Fruit fly (Drosophila melanogaster): Measurements from ENCODE around the gene hiw.
A peak's percentile ranks its signal among the peaks of the same experiment; 100 is the strongest.

hiw gene

DNA sequence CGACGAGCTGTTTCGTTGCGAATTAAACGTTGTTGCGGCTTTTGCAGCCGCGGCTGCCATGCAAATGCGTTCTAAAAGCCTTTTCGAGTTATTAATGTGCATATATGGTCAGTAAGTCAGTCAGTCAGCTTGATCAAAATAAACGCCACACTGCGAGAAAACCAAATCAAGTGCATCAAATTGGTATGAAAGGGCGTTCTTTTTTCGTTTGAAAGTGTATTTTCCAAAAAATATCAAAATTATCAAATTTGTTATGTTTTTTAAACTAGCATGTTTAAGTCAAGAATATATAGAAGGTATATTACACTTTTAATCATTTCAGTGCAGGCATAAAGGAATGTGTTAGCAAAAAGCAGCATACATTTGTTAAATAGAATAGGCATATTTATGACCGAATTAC lies 20.7 kb downstream of the hiw start:
- peak; percentile 30 for TF ChIP-seq CG17801 (GFP tag; optimal IDR thresholded peaks at IDR 0.05; ENCODE audit: partially characterized antibody)

DNA sequence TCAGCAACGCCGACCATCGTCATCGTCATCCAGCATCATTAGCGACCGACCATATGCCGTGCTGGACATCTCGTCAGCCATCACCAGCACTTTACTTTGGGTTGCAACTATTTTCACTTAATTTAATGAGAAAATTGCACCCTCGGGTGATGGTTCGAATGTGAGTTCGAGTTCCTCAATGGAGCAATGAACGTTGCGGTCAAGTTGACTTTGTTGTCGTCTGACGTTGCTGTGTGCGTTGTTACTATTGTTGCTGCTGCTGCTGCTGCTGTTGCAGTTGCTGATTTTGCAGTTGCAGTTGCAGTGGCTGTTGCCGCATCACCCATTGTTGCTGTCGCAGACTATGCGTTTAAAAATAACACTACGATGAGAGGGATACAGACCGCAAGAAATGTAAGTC lies 33.4 kb downstream of the hiw start:
- no peak for TF ChIP-seq CG17801 (GFP tag; optimal IDR thresholded peaks at IDR 0.05; ENCODE audit: partially characterized antibody)

DNA sequence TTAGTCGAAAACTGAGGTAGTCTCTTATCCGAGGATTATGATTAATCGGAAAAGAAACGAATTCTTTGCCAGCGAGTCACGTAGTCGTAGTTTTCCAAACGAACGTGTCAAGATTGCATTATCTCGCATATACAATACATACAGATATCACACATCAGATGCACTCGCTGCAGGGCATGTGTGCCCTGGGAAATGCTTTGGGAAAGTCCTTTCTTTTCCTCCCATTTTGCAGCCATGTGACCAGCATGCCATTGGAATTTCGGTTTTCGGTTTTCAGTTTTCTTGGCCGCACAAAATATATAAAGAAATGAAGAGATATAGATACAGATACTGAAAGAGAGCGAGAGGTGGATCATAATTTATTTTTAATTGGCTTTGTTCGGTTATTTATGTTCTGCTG lies 35.1 kb downstream of the hiw start:
- no peak for TF ChIP-seq CG17801 (GFP tag; optimal IDR thresholded peaks at IDR 0.05; ENCODE audit: partially characterized antibody)

DNA sequence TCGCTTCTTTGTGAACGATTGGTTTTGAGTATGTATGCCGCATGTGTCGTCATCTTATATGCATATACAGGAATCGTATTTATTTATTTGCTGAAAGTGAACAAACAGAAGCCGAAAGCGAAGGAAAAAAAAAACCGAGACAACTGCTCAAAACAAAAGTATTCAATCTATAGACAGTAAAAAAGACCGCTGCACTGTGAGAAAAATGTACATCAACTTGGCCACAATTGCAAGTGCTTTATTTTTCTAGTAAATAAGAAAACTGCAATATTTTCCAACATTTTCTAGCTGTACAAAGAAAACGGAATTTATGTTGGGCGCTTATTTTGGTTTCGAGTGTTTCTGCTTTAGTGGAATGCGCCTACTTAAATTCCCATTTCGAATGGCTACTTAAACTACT lies 36.3 kb downstream of the hiw start:
- TF ChIP-seq CG17801 (GFP tag; optimal IDR thresholded peaks at IDR 0.05; ENCODE audit: partially characterized antibody): no peak

DNA sequence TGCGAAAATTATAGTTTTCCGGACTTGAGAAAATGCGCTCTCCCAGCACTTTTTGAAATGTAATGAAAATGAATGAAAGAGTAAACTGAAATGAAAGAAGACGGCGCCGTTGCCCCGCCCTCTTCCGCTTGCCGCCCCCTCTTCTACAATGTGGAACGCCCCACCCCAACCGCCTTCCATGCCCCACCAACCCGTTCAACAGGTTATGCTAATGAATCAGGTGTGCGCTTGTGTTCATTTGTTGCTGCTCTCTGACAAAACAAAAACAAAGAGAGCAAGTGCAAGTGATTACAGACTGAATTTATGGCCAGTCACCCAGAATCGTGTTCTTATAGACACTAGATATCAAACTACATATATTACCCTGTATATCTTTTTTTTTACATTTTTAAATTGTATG lies 37.5 kb downstream of the hiw start:
- no peak for TF ChIP-seq CG17801 (GFP tag; optimal IDR thresholded peaks at IDR 0.05; ENCODE audit: partially characterized antibody)

DNA sequence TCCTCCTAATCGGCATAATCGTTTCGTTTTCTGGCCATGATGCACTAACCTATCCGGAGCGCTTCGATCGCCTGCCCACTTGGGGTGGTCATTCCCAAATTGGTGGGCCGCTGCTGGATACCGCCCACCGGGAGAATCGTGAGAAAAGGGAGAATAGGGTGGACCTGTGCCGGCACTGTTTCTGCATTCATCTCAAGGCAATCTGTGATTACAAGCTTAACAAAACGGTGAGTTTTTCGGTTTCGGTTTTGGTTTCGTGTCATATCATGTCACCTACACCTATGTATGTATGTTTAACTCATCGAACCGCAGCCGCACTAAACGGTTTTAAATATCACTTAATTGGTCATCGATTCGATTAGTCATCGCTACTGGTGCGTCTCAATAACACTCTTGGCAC lies 38.5 kb downstream of the hiw start:
- no peak for TF ChIP-seq CG17801 (GFP tag; optimal IDR thresholded peaks at IDR 0.05; ENCODE audit: partially characterized antibody)

DNA sequence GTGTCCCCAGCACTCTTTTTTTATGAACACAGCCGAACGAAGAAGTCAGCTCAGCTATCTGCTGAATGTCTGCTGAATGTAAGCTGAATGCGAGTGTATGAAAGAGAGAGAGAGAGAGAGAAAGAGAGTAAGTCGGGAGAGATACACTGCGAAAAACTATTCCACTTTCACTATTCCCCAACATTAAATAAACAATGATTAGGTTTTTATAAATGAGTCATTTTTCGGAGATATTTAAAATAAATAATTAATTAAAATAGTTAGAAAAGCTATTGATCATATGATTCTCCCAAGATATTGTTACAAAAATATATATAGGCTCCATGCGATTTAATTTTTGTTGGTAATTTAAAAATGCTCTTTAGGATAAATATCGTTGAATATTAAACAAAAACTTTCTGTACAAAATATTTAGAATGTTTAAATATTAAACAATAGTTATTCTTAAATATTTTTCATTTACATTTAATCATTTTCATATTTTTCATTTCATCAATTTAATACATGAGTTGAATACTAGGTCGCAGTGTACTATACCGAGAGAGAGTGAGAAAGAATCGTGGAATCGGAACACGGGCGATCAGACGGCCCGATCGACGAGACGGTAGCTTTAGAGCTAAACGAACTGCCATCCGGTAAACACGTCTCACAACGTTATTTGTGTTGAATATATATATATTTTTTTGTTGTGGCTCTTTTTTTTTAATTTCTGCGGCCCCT lies 39.2 kb downstream of the hiw start, which contains the start of gene be:
Gene be (plus strand): TSS at position 611 of the 720 bp plus-strand sequence.
- TF ChIP-seq CG17801 (GFP tag; optimal IDR thresholded peaks at IDR 0.05; ENCODE audit: partially characterized antibody): peak; percentile 40

DNA sequence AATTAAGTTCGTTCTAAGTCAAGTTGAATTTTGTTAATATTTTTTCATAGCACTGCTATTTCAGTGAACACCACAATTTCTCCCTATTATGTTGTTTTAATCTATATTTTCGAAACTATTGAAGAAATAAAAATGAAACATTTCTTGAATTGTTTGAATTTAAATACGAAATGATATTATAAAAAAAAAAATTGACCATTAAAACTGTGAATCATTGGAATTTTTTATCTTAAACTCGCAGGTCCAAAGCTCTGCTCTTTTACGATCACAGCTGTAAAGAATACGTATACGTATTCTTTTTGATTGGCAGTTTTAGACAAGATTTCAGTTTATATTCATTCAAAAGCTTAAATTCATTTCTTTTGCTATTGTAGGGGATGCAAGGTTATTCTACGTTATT lies 39.8 kb downstream of the hiw start:
- no peak for TF ChIP-seq CG17801 (GFP tag; optimal IDR thresholded peaks at IDR 0.05; ENCODE audit: partially characterized antibody)

DNA sequence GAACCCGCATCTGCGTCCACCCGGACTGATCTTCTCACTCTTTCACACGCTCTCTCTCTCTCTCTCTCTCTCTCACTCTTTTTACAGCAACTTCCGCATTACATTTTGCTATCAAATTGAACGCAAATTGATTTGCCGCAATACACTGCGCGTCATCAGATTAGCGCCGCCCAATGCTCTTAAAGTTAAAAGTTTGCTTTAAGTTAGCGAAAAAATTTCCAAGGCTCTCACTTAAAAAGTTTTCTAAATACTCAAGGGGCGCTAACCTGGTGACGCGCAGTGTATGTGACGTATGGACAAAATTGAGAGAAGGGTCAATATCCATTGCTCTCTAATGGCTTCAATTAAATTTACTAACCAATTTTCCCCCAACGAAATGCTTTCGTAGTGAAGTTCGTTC lies 41.0 kb downstream of the hiw start:
- TF ChIP-seq CG17801 (GFP tag; optimal IDR thresholded peaks at IDR 0.05; ENCODE audit: partially characterized antibody): peak; percentile 20

DNA sequence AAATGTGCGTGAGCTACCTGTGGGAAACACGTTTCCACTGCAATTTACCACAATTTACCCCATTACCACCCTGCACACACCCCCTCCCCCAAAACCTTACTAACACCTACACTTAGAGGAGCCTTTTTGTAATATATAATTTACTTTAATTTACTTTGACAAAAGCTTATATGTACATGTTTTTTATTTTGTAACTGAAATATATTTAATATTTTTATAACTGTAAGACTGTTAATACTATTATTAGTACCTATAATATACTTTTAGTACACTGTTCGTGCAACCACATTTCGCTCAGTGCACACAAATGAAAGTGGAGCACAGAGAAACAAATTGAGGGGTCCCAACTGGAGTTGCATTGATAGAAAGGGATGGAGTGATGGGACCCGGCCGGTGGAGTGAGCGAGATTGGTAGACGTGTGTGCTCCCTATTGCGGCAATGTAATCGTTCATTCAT lies 42.2 kb downstream of the hiw start:
- TF ChIP-seq CG17801 (GFP tag; optimal IDR thresholded peaks at IDR 0.05; ENCODE audit: partially characterized antibody): no peak

DNA sequence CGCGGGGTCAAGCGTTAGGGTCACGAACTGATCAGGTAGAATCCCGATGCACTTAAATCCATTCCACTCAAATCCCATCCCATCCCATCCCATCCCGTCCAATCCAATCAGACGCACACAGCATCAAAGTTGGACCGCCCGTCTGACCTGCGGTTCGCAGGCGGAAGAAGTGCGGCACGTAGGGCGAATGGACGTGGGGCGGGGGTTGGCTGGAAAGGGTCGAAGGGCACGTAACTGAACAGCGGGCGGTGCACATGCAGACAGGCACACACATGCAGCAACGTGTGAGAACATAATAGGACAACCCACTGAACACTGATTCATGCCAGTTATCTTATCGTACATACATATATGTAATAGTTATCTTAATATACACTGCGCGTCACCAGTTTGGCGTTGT lies 43.8 kb downstream of the hiw start:
- TF ChIP-seq CG17801 (GFP tag; optimal IDR thresholded peaks at IDR 0.05; ENCODE audit: partially characterized antibody): no peak

DNA sequence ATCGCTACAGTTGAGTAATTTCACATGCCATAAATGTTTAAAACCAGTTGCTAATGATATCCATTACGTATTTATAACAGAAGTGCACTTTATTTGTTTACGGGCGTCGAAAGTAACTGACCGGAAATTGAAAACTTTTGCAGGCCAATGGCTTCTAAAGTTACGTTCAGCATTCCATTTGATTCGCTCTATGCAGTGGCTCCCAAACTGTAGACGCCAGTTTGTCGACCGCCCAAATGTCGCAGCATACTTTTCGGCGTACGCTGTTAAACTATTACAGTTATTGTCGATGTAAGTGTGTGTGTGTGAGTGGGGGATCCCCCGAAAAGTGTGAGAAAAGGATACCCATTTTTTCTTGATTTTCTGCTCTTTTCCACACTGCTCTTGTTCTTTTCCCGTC lies 102.4 kb downstream of the hiw start:
- TF ChIP-seq CG17801 (GFP tag; optimal IDR thresholded peaks at IDR 0.05; ENCODE audit: partially characterized antibody): no peak

Measured in ovary, adult (tissue).